Fruit fly (Drosophila melanogaster) whole organism, embryonic: Measurements from ENCODE around the gene Cda5.

Source experiments
- Antp ChIP-seq: fragments of 200-800 bp; sonication (Bioruptor generic); optimal IDR thresholded peaks from 3 replicates; lab custom pipeline; 2016; ENCODE audit warnings: missing biosample characterization, missing genetic modification characterization
- Bgb ChIP-seq: fragments of 200-800 bp; sonication (Bioruptor generic); IDR thresholded peaks from 2 replicates; pipeline ENCODE4 v1.3.6; 2022; ENCODE audit warnings: missing biosample characterization, missing genetic modification characterization; ENCODE audit not compliant: partially characterized antibody
- CG1024 ChIP-seq: fragments of 200-800 bp; sonication (Bioruptor generic); IDR thresholded peaks from 2 replicates; pipeline ENCODE4 v1.3.6; 2022; ENCODE audit warnings: missing biosample characterization, missing genetic modification characterization
- CG10366 ChIP-seq: fragments of 200-800 bp; sonication (Bioruptor generic); IDR thresholded peaks from 2 replicates; pipeline ENCODE4 v1.3.6; 2022; ENCODE audit warnings: missing biosample characterization, missing genetic modification characterization
- CG11696 ChIP-seq: fragments of 200-800 bp; sonication (Bioruptor generic); IDR thresholded peaks from 2 replicates; pipeline ENCODE4 v1.3.6; 2022; ENCODE audit warnings: missing biosample characterization, missing genetic modification characterization
- CG14441 ChIP-seq: fragments of 200-800 bp; sonication (Bioruptor generic); IDR thresholded peaks from 2 replicates; pipeline ENCODE4 v1.3.6; 2022; ENCODE audit warnings: missing biosample characterization, missing genetic modification characterization
- CG17361 ChIP-seq: fragments of 200-800 bp; sonication (Bioruptor generic); IDR thresholded peaks from 3 replicates; pipeline ENCODE4 v1.3.6; 2022; ENCODE audit warnings: missing biosample characterization, missing genetic modification characterization
- CG18011 ChIP-seq: fragments of 200-800 bp; sonication (Bioruptor generic); optimal IDR thresholded peaks from 2 replicates; lab custom pipeline; 2017; ENCODE audit warnings: missing biosample characterization, missing genetic modification characterization, mild to moderate bottlenecking, moderate library complexity, missing genotype
- CG18262 ChIP-seq: fragments of 200-800 bp; optimal IDR thresholded peaks from 3 replicates; lab custom pipeline; 2019; ENCODE audit warnings: missing biosample characterization, mild to moderate bottlenecking, missing genetic modification characterization, moderate library complexity
- CG18764 ChIP-seq: fragments of 200-800 bp; sonication (Bioruptor generic); optimal IDR thresholded peaks from 3 replicates; lab custom pipeline; 2016; ENCODE audit warnings: missing biosample characterization, missing genetic modification characterization
- CG31388 ChIP-seq: fragments of 200-800 bp; sonication (Bioruptor generic); optimal IDR thresholded peaks from 2 replicates; lab custom pipeline; 2016; ENCODE audit warnings: missing biosample characterization, missing genetic modification characterization
- CG32532 ChIP-seq: fragments of 200-800 bp; sonication (Bioruptor generic); IDR thresholded peaks from 2 replicates; pipeline ENCODE4 v1.3.6; 2022; ENCODE audit warnings: missing biosample characterization, missing genetic modification characterization
- CG34422 ChIP-seq: fragments of 200-800 bp; sonication (Bioruptor generic); IDR thresholded peaks from 3 replicates; pipeline ENCODE4 v1.3.6; 2022; ENCODE audit warnings: missing biosample characterization, missing genetic modification characterization
- CG43689 ChIP-seq: fragments of 200-800 bp; sonication (Bioruptor generic); IDR thresholded peaks from 2 replicates; pipeline ENCODE4 v1.3.6; 2022; ENCODE audit warnings: missing biosample characterization, missing genetic modification characterization
- CG4854 ChIP-seq: fragments of 200-800 bp; sonication (Bioruptor generic); optimal IDR thresholded peaks from 2 replicates; lab custom pipeline; 2016; ENCODE audit warnings: missing biosample characterization, missing genetic modification characterization, inconsistent platforms
- CG6654 ChIP-seq: fragments of 200-800 bp; sonication (Bioruptor generic); optimal IDR thresholded peaks from 2 replicates; lab custom pipeline; 2017; ENCODE audit warnings: missing biosample characterization, mild to moderate bottlenecking, missing genetic modification characterization
- CG7357 ChIP-seq: fragments of 200-800 bp; sonication (Bioruptor generic); IDR thresholded peaks from 3 replicates; pipeline ENCODE4 v1.3.6; 2022; ENCODE audit warnings: missing biosample characterization, missing genetic modification characterization
- CHES-1-like ChIP-seq: fragments of 200-800 bp; sonication (Bioruptor generic); optimal IDR thresholded peaks from 2 replicates; lab custom pipeline; 2016; ENCODE audit warnings: missing biosample characterization, missing genetic modification characterization
- Dek ChIP-seq: fragments of 200-800 bp; sonication (Bioruptor generic); optimal IDR thresholded peaks from 3 replicates; lab custom pipeline; 2019; ENCODE audit warnings: missing biosample characterization, mild to moderate bottlenecking, missing genetic modification characterization, moderate library complexity
- Dip3 ChIP-seq: fragments of 200-800 bp; sonication (Bioruptor generic); optimal IDR thresholded peaks from 3 replicates; lab custom pipeline; 2016; ENCODE audit warnings: missing biosample characterization, missing genetic modification characterization
- Eip74EF ChIP-seq, 2 experiments: fragments of 200-800 bp in 1 of 2; fragments of >200 bp in 1 of 2; sonication (Bioruptor generic) in 1 of 2; optimal IDR thresholded peaks; 2 replicates each; lab custom pipeline; 2017 to 2019; ENCODE audit warnings: missing biosample characterization in 2 of 2, missing genetic modification characterization in 2 of 2, mild to moderate bottlenecking in 1 of 2, moderate library complexity in 1 of 2
- Fer3 ChIP-seq: fragments of 200-800 bp; sonication (Bioruptor generic); optimal IDR thresholded peaks from 2 replicates; lab custom pipeline; 2018; ENCODE audit warnings: missing biosample characterization, mild to moderate bottlenecking, missing genetic modification characterization, moderate library complexity
- H2.0 ChIP-seq: fragments of 200-800 bp; sonication (Bioruptor generic); IDR thresholded peaks from 2 replicates; pipeline ENCODE4 v1.3.6; 2022; ENCODE audit warnings: missing biosample characterization, missing genetic modification characterization
- Hey ChIP-seq: fragments of 200-800 bp; sonication (Bioruptor generic); optimal IDR thresholded peaks from 3 replicates; lab custom pipeline; 2018; ENCODE audit warnings: missing biosample characterization, mild to moderate bottlenecking, missing genetic modification characterization
- HmgD ChIP-seq: fragments of 200-800 bp; sonication (Bioruptor generic); optimal IDR thresholded peaks from 3 replicates; lab custom pipeline; 2016; ENCODE audit warnings: missing biosample characterization, missing genetic modification characterization
- Hr3 ChIP-seq: fragments of 200-800 bp; sonication (Bioruptor generic); optimal IDR thresholded peaks from 3 replicates; lab custom pipeline; 2016; ENCODE audit warnings: missing biosample characterization, missing genetic modification characterization
- Jarid2 ChIP-seq: fragments of 200-800 bp; sonication (Bioruptor generic); optimal IDR thresholded peaks from 3 replicates; lab custom pipeline; 2017; ENCODE audit warnings: mild to moderate bottlenecking, missing biosample characterization, missing genetic modification reagents, missing genetic modification characterization
- Meics ChIP-seq: fragments of 200-800 bp; sonication (Bioruptor generic); optimal IDR thresholded peaks from 2 replicates; lab custom pipeline; 2017; ENCODE audit warnings: missing biosample characterization, mild to moderate bottlenecking, missing genetic modification characterization
- Nf-YB ChIP-seq: fragments of 200-800 bp; sonication (Bioruptor generic); optimal IDR thresholded peaks from 3 replicates; lab custom pipeline; 2019; ENCODE audit warnings: missing biosample characterization, mild to moderate bottlenecking, missing genetic modification characterization, moderate library complexity
- Nf-YC ChIP-seq: fragments of 200-800 bp; optimal IDR thresholded peaks from 3 replicates; lab custom pipeline; 2019; ENCODE audit warnings: missing biosample characterization, mild to moderate bottlenecking, missing genetic modification characterization, moderate library complexity
- Opbp ChIP-seq: fragments of 200-800 bp; sonication (Bioruptor generic); IDR thresholded peaks from 3 replicates; pipeline ENCODE4 v1.3.6; 2022; ENCODE audit warnings: missing biosample characterization, missing genetic modification characterization; ENCODE audit not compliant: partially characterized antibody
- Ptx1 ChIP-seq: fragments of 200-800 bp; sonication (Bioruptor generic); IDR thresholded peaks from 2 replicates; pipeline ENCODE4 v1.3.6; 2022; ENCODE audit warnings: missing biosample characterization, missing genetic modification characterization
- Scr ChIP-seq: fragments of 200-800 bp; sonication (Bioruptor generic); IDR thresholded peaks from 2 replicates; pipeline ENCODE4 v1.3.6; 2022; ENCODE audit warnings: missing biosample characterization, missing genetic modification characterization; ENCODE audit not compliant: partially characterized antibody
- Vsx1 ChIP-seq: fragments of 200-800 bp; sonication (Bioruptor generic); optimal IDR thresholded peaks from 2 replicates; lab custom pipeline; 2017; ENCODE audit warnings: missing biosample characterization, mild to moderate bottlenecking, missing genetic modification characterization, missing genetic modification reagents
- ash1 ChIP-seq: fragments of 200-800 bp; sonication (Bioruptor generic); optimal IDR thresholded peaks from 2 replicates; lab custom pipeline; 2018; ENCODE audit warnings: missing biosample characterization, mild to moderate bottlenecking, missing genetic modification characterization
- az2 ChIP-seq: fragments of 200-800 bp; sonication (Bioruptor generic); optimal IDR thresholded peaks from 3 replicates; lab custom pipeline; 2016; ENCODE audit warnings: missing biosample characterization, missing genetic modification characterization
- caup ChIP-seq: fragments of 200-800 bp; sonication (Bioruptor generic); optimal IDR thresholded peaks from 3 replicates; lab custom pipeline; 2017; ENCODE audit warnings: missing biosample characterization, mild to moderate bottlenecking, missing genetic modification characterization, moderate library complexity; ENCODE audit not compliant: severe bottlenecking
- cg ChIP-seq: fragments of 200-800 bp; sonication (Bioruptor generic); optimal IDR thresholded peaks from 3 replicates; lab custom pipeline; 2019; ENCODE audit warnings: missing biosample characterization, mild to moderate bottlenecking, missing genetic modification characterization, moderate library complexity
- ci ChIP-seq: fragments of 200-800 bp; sonication (Bioruptor generic); IDR thresholded peaks from 3 replicates; pipeline ENCODE4 v1.3.6; 2022; ENCODE audit warnings: missing biosample characterization, missing genetic modification characterization
- dpn ChIP-seq, 2 experiments: fragments of 200-800 bp; sonication (Bioruptor generic); optimal IDR thresholded peaks; 3 replicates each; lab custom pipeline; 2016; ENCODE audit warnings: missing biosample characterization in 2 of 2, missing genetic modification characterization in 2 of 2
- emc ChIP-seq: fragments of 200-800 bp; sonication (Bioruptor generic); optimal IDR thresholded peaks from 2 replicates; lab custom pipeline; 2016; ENCODE audit warnings: missing biosample characterization, missing genetic modification characterization
- eyg ChIP-seq: fragments of 200-800 bp; sonication (Bioruptor generic); optimal IDR thresholded peaks from 3 replicates; lab custom pipeline; 2016; ENCODE audit warnings: missing biosample characterization, missing genetic modification characterization
- fd64A ChIP-seq: fragments of 200-800 bp; sonication (Bioruptor generic); optimal IDR thresholded peaks from 3 replicates; lab custom pipeline; 2018; ENCODE audit warnings: missing biosample characterization, mild to moderate bottlenecking, missing genetic modification characterization
- gcm2 ChIP-seq: fragments of 200-800 bp; sonication (Bioruptor generic); optimal IDR thresholded peaks from 2 replicates; lab custom pipeline; 2016; ENCODE audit warnings: missing biosample characterization, missing genetic modification characterization
- gfzf ChIP-seq: fragments of 200-800 bp; sonication (Bioruptor generic); optimal IDR thresholded peaks from 2 replicates; lab custom pipeline; 2016; ENCODE audit warnings: missing biosample characterization, mild to moderate bottlenecking, missing genetic modification characterization, moderate library complexity
- jumu ChIP-seq: fragments of 200-800 bp; sonication (Bioruptor generic); optimal IDR thresholded peaks from 3 replicates; lab custom pipeline; 2016; ENCODE audit warnings: missing biosample characterization, missing genetic modification characterization
- ken ChIP-seq: fragments of 200-800 bp; sonication (Bioruptor generic); IDR thresholded peaks from 3 replicates; pipeline ENCODE4 v1.3.6; 2022; ENCODE audit warnings: missing biosample characterization, missing genetic modification characterization
- pros ChIP-seq: fragments of 200-800 bp; sonication (Bioruptor generic); optimal IDR thresholded peaks from 3 replicates; lab custom pipeline; 2019; ENCODE audit warnings: missing biosample characterization, mild to moderate bottlenecking, missing genetic modification characterization, moderate library complexity
- tio ChIP-seq: fragments of 200-800 bp; sonication (Bioruptor generic); optimal IDR thresholded peaks from 2 replicates; lab custom pipeline; 2017; ENCODE audit warnings: missing biosample characterization, missing genetic modification characterization, inconsistent platforms
- ttk ChIP-seq: fragments of 200-800 bp; sonication (Bioruptor generic); IDR thresholded peaks from 2 replicates; pipeline ENCODE4 v2.1.2; 2022; ENCODE audit warnings: missing biosample characterization, missing genetic modification characterization
- tup ChIP-seq: fragments of 200-800 bp; sonication (Bioruptor generic); optimal IDR thresholded peaks from 2 replicates; lab custom pipeline; 2016; ENCODE audit warnings: missing biosample characterization, mild to moderate bottlenecking, missing genetic modification characterization, moderate library complexity
- twi ChIP-seq: fragments of 200-800 bp; optimal IDR thresholded peaks from 2 replicates; lab custom pipeline; 2019; ENCODE audit warnings: missing biosample characterization, mild to moderate bottlenecking, missing genetic modification characterization, moderate library complexity
- zfh1 ChIP-seq: fragments of 200-800 bp; sonication (Bioruptor generic); IDR thresholded peaks from 3 replicates; pipeline ENCODE4 v1.3.6; 2022; ENCODE audit warnings: missing biosample characterization, missing genetic modification characterization

Cda5 gene

dm6 chr2L:35452-35851 is 29.8 kb downstream of the Cda5 start (continued):
- TF ChIP-seq CG17361 (no peak), Hr3 (GFP tag; lab: Kevin White, UChicago) (no peak), Bgb (no peak), emc (GFP tag; lab: Kevin White, UChicago) (no peak), CG34422 (GFP tag; lab: Robert Waterston, UW) (no peak), CG1024 (no peak), Ptx1 (no peak), Dip3 (peak; percentile 8), CG14441 (GFP tag; lab: Robert Waterston, UW) (no peak), CHES-1-like (no peak), ci (no peak), Fer3 (tag; lab: Kevin White, UChicago) (no peak), eyg (GFP tag; lab: Kevin White, UChicago) (no peak), tio (GFP tag; lab: Kevin White, UChicago) (no peak), ash1 (GFP tag; lab: Kevin White, UChicago) (no peak), Meics (GFP tag; lab: Kevin White, UChicago) (no peak), zfh1 (GFP tag; lab: Robert Waterston, UW) (no peak), H2.0 (GFP tag; lab: Robert Waterston, UW) (no peak), jumu (GFP tag; lab: Kevin White, UChicago) (no peak), caup (GFP tag; lab: Kevin White, UChicago) (no peak), CG6654 (GFP tag; lab: Kevin White, UChicago) (no peak), CG18764 (no peak), CG31388 (no peak), CG32532 (no peak), Vsx1 (GFP tag; lab: Kevin White, UChicago) (no peak), CG4854 (GFP tag; lab: Kevin White, UChicago) (no peak), pros (GFP tag; lab: Kevin White, UChicago) (peak; percentile 15)
- TF ChIP-seq, all 482 proteins: peak for 19

- TF ChIP-seq CG18011 (no peak), CG43689 (GFP tag; lab: Robert Waterston, UW) (no peak), cg (GFP tag; lab: Kevin White, UChicago) (peak; percentile 55), Antp (GFP tag; lab: Kevin White, UChicago) (no peak), Jarid2 (GFP tag; lab: Kevin White, UChicago) (no peak), ttk (GFP tag; lab: Robert Waterston, UW) (no peak), gcm2 (GFP tag; lab: Kevin White, UChicago) (no peak), ash1 (GFP tag; lab: Kevin White, UChicago) (no peak), Nf-YC (tag; lab: Kevin White, UChicago) (no peak), az2 (GFP tag; lab: Kevin White, UChicago) (no peak), CG7357 (GFP tag; lab: Robert Waterston, UW) (no peak), CG18262 (no peak), ken (GFP tag; lab: Robert Waterston, UW) (no peak), fd64A (no peak), tup (no peak), Nf-YB (GFP tag; lab: Kevin White, UChicago) (no peak), Hey (tag; lab: Kevin White, UChicago) (no peak), Scr (GFP tag; lab: Robert Waterston, UW) (no peak), Opbp (GFP tag; lab: Robert Waterston, UW) (no peak), tio (GFP tag; lab: Kevin White, UChicago) (no peak), gfzf (GFP tag; lab: Kevin White, UChicago) (no peak), CG11696 (GFP tag; lab: Robert Waterston, UW) (no peak), Eip74EF (GFP tag; optimal IDR thresholded peaks at IDR 0.05; lab: Kevin White, UChicago) (peak in 1 of 2 experiments; percentile 11), twi (tag; lab: Kevin White, UChicago) (peak; percentile 42), CG10366 (no peak), HmgD (GFP tag; lab: Kevin White, UChicago) (no peak), Dek (tag; lab: Kevin White, UChicago) (no peak), dpn (GFP tag; optimal IDR thresholded peaks at IDR 0.05; lab: Kevin White, UChicago) (no peak)
These were observed 31.1 kb downstream of the Cda5 start for dm6 chr2L:34054-34453.
